Fruit fly (Drosophila melanogaster): ENCODE measurements around the gene I-t.

Gene I-t

DNA sequence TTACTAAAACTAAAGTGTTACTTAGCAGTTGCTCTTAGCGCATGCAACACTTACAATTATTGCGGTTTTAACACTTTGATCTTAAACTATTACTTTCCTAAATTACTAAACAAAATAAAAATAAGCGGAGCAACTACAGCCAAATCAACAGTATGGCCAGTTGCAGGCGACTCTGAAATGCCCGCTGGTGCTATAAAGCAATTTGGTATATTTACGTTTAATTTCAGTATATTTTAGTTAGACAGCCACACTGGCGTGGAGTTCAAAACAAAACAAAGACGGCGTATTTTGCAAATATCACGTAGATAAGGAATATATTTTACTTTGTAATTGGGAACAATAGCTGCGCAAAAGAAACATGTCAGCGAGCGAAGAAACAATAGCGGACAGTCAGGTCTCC, 24.3 kb upstream of the I-t start, which contains the start of the genes Taf12 and Ho (continued):
- TF ChIP-seq gfzf (GFP tag; optimal IDR thresholded peaks at IDR 0.05) (peak; percentile 93), phol (tag; optimal IDR thresholded peaks at IDR 0.05) (peak; percentile 30), exex (tag; optimal IDR thresholded peaks at IDR 0.05) (peak; percentile 36), CG17829 (tag; optimal IDR thresholded peaks at IDR 0.05) (peak; percentile 42), amos (GFP tag; IDR thresholded peaks at IDR 0.05; ENCODE audit: partially characterized antibody) (no peak), ci (GFP tag; IDR thresholded peaks at IDR 0.05) (peak; percentile 42; the same call in 1 of the 3 replicates), CG2116 (GFP tag; optimal IDR thresholded peaks at IDR 0.05) (peak; percentile 15), bbx (GFP tag; IDR thresholded peaks at IDR 0.05; ENCODE audit: partially characterized antibody) (0 out of 2 replicates have a peak, but pooled peaks have one; percentile 40), Sry-δ (GFP tag; optimal IDR thresholded peaks at IDR 0.05) (peak; percentile 17), p53 (GFP tag; optimal IDR thresholded peaks at IDR 0.05) (no peak), MBD-R2 (GFP tag; IDR thresholded peaks at IDR 0.05) (peak; percentile 91), ap (GFP tag; IDR thresholded peaks at IDR 0.05) (no peak), Med (GFP tag) (peak; percentile 86), CG15601 (tag; optimal IDR thresholded peaks at IDR 0.05) (peak; percentile 9), HmgZ (tag; optimal IDR thresholded peaks at IDR 0.05) (peak; percentile 42), CG8290 (GFP tag; optimal IDR thresholded peaks at IDR 0.05) (no peak), CG8290 (tag; optimal IDR thresholded peaks at IDR 0.05) (peak in 1 of 2 experiments; percentile 31), CG17186 (GFP tag; optimal IDR thresholded peaks at IDR 0.05) (peak; percentile 1), Dp (GFP tag; optimal IDR thresholded peaks at IDR 0.05) (peak; percentile 71), CG3995 (GFP tag; optimal IDR thresholded peaks at IDR 0.05) (peak; percentile 89), stc (GFP tag; IDR thresholded peaks at IDR 0.05) (0 out of 2 replicates have a peak, but pooled peaks have one; percentile 7), HLH4C (GFP tag; IDR thresholded peaks at IDR 0.05; ENCODE audit: partially characterized antibody) (0 out of 3 replicates have a peak, but pooled peaks have one; percentile 10), CG34422 (GFP tag; IDR thresholded peaks at IDR 0.05) (0 out of 3 replicates have a peak, but pooled peaks have one; percentile 15), sr (GFP tag; IDR thresholded peaks at IDR 0.05) (no peak), CG31388 (GFP tag; optimal IDR thresholded peaks at IDR 0.05) (no peak), CG9727 (GFP tag; optimal IDR thresholded peaks at IDR 0.05) (no peak), CG11504 (tag; optimal IDR thresholded peaks at IDR 0.05) (peak; percentile 31), Bdp1 (GFP tag; optimal IDR thresholded peaks at IDR 0.05) (no peak), nmo (GFP tag; optimal IDR thresholded peaks at IDR 0.05) (peak; percentile 29), repo (GFP tag; optimal IDR thresholded peaks at IDR 0.05) (no peak), sob (GFP tag; IDR thresholded peaks at IDR 0.05) (no peak), row (GFP tag; IDR thresholded peaks at IDR 0.05) (0 out of 3 replicates have a peak, but pooled peaks have one; percentile 27), MESR4 (GFP tag; optimal IDR thresholded peaks at IDR 0.05) (peak; percentile 81), Myb (GFP tag; optimal IDR thresholded peaks at IDR 0.05) (peak; percentile 55), CG33213 (GFP tag; optimal IDR thresholded peaks at IDR 0.05) (peak; percentile 43), zen (tag; optimal IDR thresholded peaks at IDR 0.05) (peak; percentile 63), CG12659 (GFP tag; optimal IDR thresholded peaks at IDR 0.05) (peak; percentile 71), stwl (tag; optimal IDR thresholded peaks at IDR 0.05) (peak; percentile 84), Sin3A (optimal IDR thresholded peaks at IDR 0.05) (peak; percentile 54), lbe (GFP tag; optimal IDR thresholded peaks at IDR 0.05) (peak; percentile 6), Hr78 (GFP tag; optimal IDR thresholded peaks at IDR 0.05) (no peak), HHEX (GFP tag; optimal IDR thresholded peaks at IDR 0.05) (no peak), CTCF (GFP tag; optimal IDR thresholded peaks at IDR 0.05) (peak; percentile 58), sens (GFP tag) (peak; percentile 21), pros (GFP tag; optimal IDR thresholded peaks at IDR 0.05) (no peak), pzg (GFP tag; optimal IDR thresholded peaks at IDR 0.05) (peak; percentile 88), unc-4 (GFP tag; IDR thresholded peaks at IDR 0.05; ENCODE audit: partially characterized antibody) (0 out of 2 replicates have a peak, but pooled peaks have one; percentile 28), CG13624 (GFP tag; optimal IDR thresholded peaks at IDR 0.05) (no peak), trem (tag; optimal IDR thresholded peaks at IDR 0.05) (peak; percentile 72), nerfin-2 (GFP tag; IDR thresholded peaks at IDR 0.05; ENCODE audit: partially characterized antibody) (no peak), grau (tag; optimal IDR thresholded peaks at IDR 0.05) (peak; percentile 28)
